Worm (Caenorhabditis elegans) whole organism, L3 larva: ENCODE data around the gene paic-1.

Source experiments
- R02D3.7 ChIP-seq: fragments of 150-350 bp; optimal IDR thresholded peaks from 2 replicates; lab custom pipeline; 2014; ENCODE audit warnings: missing biosample characterization, missing genetic modification characterization
- ama-1 ChIP-seq: fragments of 150-350 bp; optimal IDR thresholded peaks from 2 replicates; lab custom pipeline; 2018
- egl-27 ChIP-seq: sonication (generic microtip); optimal IDR thresholded peaks from 4 replicates; lab custom pipeline; 2017; ENCODE audit warnings: missing biosample characterization, missing genetic modification reagents, missing genetic modification characterization
- elt-1 ChIP-seq: fragments of 150-350 bp; optimal IDR thresholded peaks from 2 replicates; lab custom pipeline; 2014; ENCODE audit warnings: missing biosample characterization, missing genetic modification characterization
- jun-1 ChIP-seq: fragments of 150-350 bp; optimal IDR thresholded peaks from 2 replicates; lab custom pipeline; 2014; ENCODE audit warnings: missing biosample characterization, missing genetic modification reagents, missing genetic modification characterization
- lin-39 ChIP-seq: fragments of 150-350 bp; optimal IDR thresholded peaks from 2 replicates; lab custom pipeline; 2018; ENCODE audit warnings: missing biosample characterization, missing genetic modification reagents, missing genetic modification characterization
- mml-1 ChIP-seq: fragments of 150-350 bp; sonication (generic microtip); optimal IDR thresholded peaks from 3 replicates; lab custom pipeline; 2014; ENCODE audit warnings: missing biosample characterization, missing genetic modification characterization
- nhr-23 ChIP-seq: fragments of 150-350 bp; optimal IDR thresholded peaks from 2 replicates; lab custom pipeline; 2014; ENCODE audit warnings: missing biosample characterization, missing genetic modification reagents, missing genetic modification characterization
- nhr-77 ChIP-seq: fragments of 150-350 bp; optimal IDR thresholded peaks from 2 replicates; lab custom pipeline; 2014; ENCODE audit warnings: missing biosample characterization, missing genetic modification characterization
- pha-4 ChIP-seq: fragments of 150-350 bp; optimal IDR thresholded peaks from 2 replicates; lab custom pipeline; 2014; ENCODE audit warnings: missing biosample characterization, missing genetic modification reagents, missing genetic modification characterization
- unc-62 ChIP-seq: fragments of 150-350 bp; sonication (generic microtip); optimal IDR thresholded peaks from 4 replicates; lab custom pipeline; 2014; ENCODE audit warnings: missing biosample characterization, missing genetic modification reagents, missing genetic modification characterization
- ztf-11 ChIP-seq: fragments of 150-350 bp; optimal IDR thresholded peaks from 2 replicates; lab custom pipeline; 2014; ENCODE audit warnings: missing biosample characterization, missing genetic modification characterization
- ztf-4 ChIP-seq: fragments of 150-350 bp; optimal IDR thresholded peaks from 2 replicates; lab custom pipeline; 2014; ENCODE audit warnings: missing biosample characterization, missing genetic modification characterization

DNA sequence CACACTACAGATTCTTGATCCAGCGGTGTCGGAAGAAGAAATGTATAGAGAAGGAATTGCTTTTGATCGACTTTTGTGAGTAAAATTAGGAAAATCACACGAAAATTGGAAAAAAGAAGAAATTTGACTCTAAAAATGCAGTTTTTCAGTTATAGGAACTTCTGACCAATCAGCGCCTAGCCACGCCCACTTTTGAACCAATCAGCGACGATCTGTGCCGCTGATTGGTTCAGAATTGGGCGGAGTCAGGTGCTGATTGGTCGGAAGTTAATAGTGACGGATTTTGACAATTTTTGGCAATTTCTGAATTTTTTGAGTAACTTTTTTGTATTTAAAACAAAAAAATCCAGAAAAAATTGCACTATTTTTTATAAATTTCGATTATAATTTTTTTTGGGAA, 30.8 kb downstream of the paic-1 start:
- TF ChIP-seq pha-4 (tag; lab: Kevin White, UChicago) (no peak), egl-27 (tag; lab: Kevin White, UChicago) (no peak), ama-1 (lab: Kevin White, UChicago) (no peak), nhr-77 (tag; lab: Kevin White, UChicago) (no peak), mml-1 (tag; lab: Kevin White, UChicago) (no peak), elt-1 (tag; lab: Kevin White, UChicago) (no peak), ztf-11 (tag; lab: Kevin White, UChicago) (no peak), ztf-4 (tag; lab: Kevin White, UChicago) (no peak), nhr-23 (tag; lab: Kevin White, UChicago) (no peak), unc-62 (GFP tag; lab: Kevin White, UChicago) (no peak), R02D3.7 (tag; lab: Kevin White, UChicago) (no peak), jun-1 (tag; lab: Kevin White, UChicago) (no peak), lin-39 (tag; lab: Kevin White, UChicago) (no peak)
